Fruit fly (Drosophila melanogaster) whole organism, embryonic: Measurements from ENCODE around the gene Ir67b.

Experiments
- Gsc ChIP-seq: fragments of 200-800 bp; sonication (Bioruptor generic); IDR thresholded peaks from 2 replicates; pipeline ENCODE4 v1.3.6; 2022; ENCODE audit warnings: missing biosample characterization, missing genetic modification characterization
- Ravus ChIP-seq: fragments of 200-800 bp; sonication (Bioruptor generic); IDR thresholded peaks from 2 replicates; pipeline ENCODE4 v1.3.6; 2022; ENCODE audit warnings: missing biosample characterization, missing genetic modification characterization
- hth ChIP-seq: fragments of >200 bp; optimal IDR thresholded peaks from 2 replicates; lab custom pipeline; 2017; ENCODE audit warnings: inconsistent platforms

DNA sequence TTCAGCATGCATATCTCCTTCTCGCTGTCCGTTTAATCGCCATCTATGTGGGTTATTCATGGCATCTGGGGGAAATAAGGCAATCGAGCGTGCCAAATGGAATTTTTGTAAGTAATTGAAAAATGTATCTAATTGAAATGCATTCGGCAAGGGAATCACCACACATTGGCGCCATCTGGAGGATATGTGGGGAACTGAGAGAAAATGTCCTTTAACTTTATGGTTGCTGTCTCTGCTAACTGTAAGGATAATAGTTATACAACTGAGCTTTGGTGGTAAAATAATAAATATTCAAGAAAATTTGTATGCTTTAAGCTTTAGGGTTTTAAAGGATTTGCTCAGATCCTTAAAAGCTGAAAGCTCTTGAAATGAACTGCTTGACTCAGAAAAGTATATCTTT is 4.5 kb downstream of the Ir67b start:
- TF ChIP-seq hth (lab: Kevin White, UChicago) (no peak), Ravus (GFP tag; lab: Robert Waterston, UW) (no peak), Gsc (no peak)
